Worm (Caenorhabditis elegans): ENCODE results near the gene F54B11.11.
A peak's percentile ranks its signal among the peaks of the same experiment; 100 is the strongest.

ce11 chrX:13544544-13545021, 34.0 kb upstream of the F54B11.11 start:
- TF ChIP-seq blmp-1 (tag; optimal IDR thresholded peaks at IDR 0.05) (peak; percentile 26), snpc-4 (tag; optimal IDR thresholded peaks at IDR 0.05) (no peak), ama-1 (optimal IDR thresholded peaks at IDR 0.05) (peak; percentile 68), F16B12.6 (tag; optimal IDR thresholded peaks at IDR 0.05) (no peak), ces-1 (GFP tag; optimal IDR thresholded peaks at IDR 0.05) (no peak), ceh-82 (tag; optimal IDR thresholded peaks at IDR 0.05) (no peak), aly-2 (tag; optimal IDR thresholded peaks at IDR 0.05) (no peak), ceh-8 (GFP tag; optimal IDR thresholded peaks at IDR 0.05) (no peak), mep-1 (tag; optimal IDR thresholded peaks at IDR 0.05) (no peak), nhr-11 (tag; optimal IDR thresholded peaks at IDR 0.05) (no peak), vab-15 (tag; optimal IDR thresholded peaks at IDR 0.05) (no peak), fkh-10 (GFP tag; optimal IDR thresholded peaks at IDR 0.05) (no peak)
